ENCODE assay signal across 2 worm cellular contexts in genomic region chrX:17214803-17215202, ce11.
TF ChIP-seq lines count a peak whose summit lies in the region.

TSS of gene acdh-10 (minus strand) at chrX:17214903.

TF ChIP-seq in whole organism, L3 larva, 47 proteins besides CTCF, POLR2A, EP300 and RAD21:
- TF ChIP-seq nhr-25 (tag; optimal IDR thresholded peaks at IDR 0.05; lab: Kevin White, UChicago) (no peak), ama-1 (optimal IDR thresholded peaks at IDR 0.05; lab: Kevin White, UChicago) (peak; percentile 30)

TF ChIP-seq in whole organism, L4 larva, 104 proteins besides CTCF, POLR2A, EP300 and RAD21:
- no peak for TF ChIP-seq daf-8 (GFP tag; IDR thresholded peaks at IDR 0.05; lab: Robert Waterston, UW)
- no peak for TF ChIP-seq fos-1 (tag; optimal IDR thresholded peaks at IDR 0.05; lab: Kevin White, UChicago)
- TF ChIP-seq ama-1 (optimal IDR thresholded peaks at IDR 0.05; lab: Kevin White, UChicago) = peak; percentile 23
- TF ChIP-seq zfp-2 (tag; optimal IDR thresholded peaks at IDR 0.05; lab: Kevin White, UChicago) = no peak
- no peak for TF ChIP-seq daf-16 (GFP tag; optimal IDR thresholded peaks at IDR 0.05; lab: Kevin White, UChicago)
- peak; percentile 3 for TF ChIP-seq daf-16 (tag; optimal IDR thresholded peaks at IDR 0.05; lab: Kevin White, UChicago)

Comparison
In these comparisons a context has a peak if more than half of its experiments do, and no peak if none do; other contexts are left out.
1. Of the 28 proteins assayed by ChIP-seq in both whole organism, L4 larva and whole organism, L3 larva: peak only in whole organism, L4 larva: none; only in whole organism, L3 larva: none; in both: ama-1; in neither: 27.